Worm (Caenorhabditis elegans) whole organism, early embryonic: ENCODE results near the gene srsy-1.

Source experiments
- ama-1 ChIP-seq: fragments of 150-350 bp; optimal IDR thresholded peaks from 2 replicates; lab custom pipeline; 2014
- ceh-13 ChIP-seq: fragments of 200-800 bp; sonication (Bioruptor generic); optimal IDR thresholded peaks from 2 replicates; lab custom pipeline; 2018; ENCODE audit warnings: mild to moderate bottlenecking, missing genetic modification characterization, missing compliant biosample characterization
- pes-1 ChIP-seq: fragments of 200-800 bp; sonication (Bioruptor generic); IDR thresholded peaks from 2 replicates; pipeline ENCODE4 v1.3.6; 2022; ENCODE audit warnings: missing genetic modification reagents, missing genetic modification characterization, missing compliant biosample characterization
- tbx-11 ChIP-seq: fragments of 200-800 bp; sonication (Bioruptor generic); IDR thresholded peaks from 2 replicates; pipeline ENCODE4 v1.3.6; 2022; ENCODE audit warnings: missing genetic modification characterization, missing compliant biosample characterization
- tbx-37 ChIP-seq: fragments of 200-800 bp; sonication (Bioruptor generic); conservative IDR thresholded peaks from 2 replicates; pipeline ENCODE4 v1.3.6; 2022; ENCODE audit warnings: missing genetic modification reagents, missing genetic modification characterization, missing compliant biosample characterization
- tra-4 ChIP-seq: sonication (generic microtip); optimal IDR thresholded peaks from 2 replicates; lab custom pipeline; 2017; ENCODE audit warnings: missing genetic modification characterization, missing compliant biosample characterization

DNA sequence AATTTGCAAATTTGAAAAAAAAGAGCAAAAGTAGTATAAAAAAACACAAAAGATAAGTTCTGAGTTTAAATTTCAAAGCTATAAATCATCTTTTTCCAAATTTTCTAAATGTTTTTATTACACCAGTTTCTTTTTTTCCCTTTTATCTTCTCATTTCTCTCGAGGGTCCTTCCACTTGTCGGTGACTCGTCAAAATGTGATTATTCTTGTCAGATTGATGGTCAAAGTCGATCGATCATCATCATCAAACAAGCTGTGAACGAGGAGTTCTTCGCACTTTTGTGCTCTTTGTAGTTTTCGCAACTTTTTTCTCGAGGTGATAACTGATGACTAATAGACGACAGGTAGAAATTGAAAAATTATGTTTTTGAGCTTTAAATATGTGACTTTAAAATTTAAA, 4.8 kb downstream of the srsy-1 start:
- TF ChIP-seq ceh-13 (GFP tag; lab: Kevin White, UChicago) (no peak), ama-1 (lab: Kevin White, UChicago) (no peak), tbx-11 (no peak), tra-4 (tag; lab: Kevin White, UChicago) (no peak), tbx-37 (GFP tag; lab: Robert Waterston, UW) (no peak), pes-1 (GFP tag; lab: Robert Waterston, UW) (no peak)
